Fruit fly (Drosophila melanogaster): Measurements from ENCODE around the gene CG3119.
A peak's percentile ranks its signal among the peaks of the same experiment; 100 is the strongest.

The CG3119 gene

DNA sequence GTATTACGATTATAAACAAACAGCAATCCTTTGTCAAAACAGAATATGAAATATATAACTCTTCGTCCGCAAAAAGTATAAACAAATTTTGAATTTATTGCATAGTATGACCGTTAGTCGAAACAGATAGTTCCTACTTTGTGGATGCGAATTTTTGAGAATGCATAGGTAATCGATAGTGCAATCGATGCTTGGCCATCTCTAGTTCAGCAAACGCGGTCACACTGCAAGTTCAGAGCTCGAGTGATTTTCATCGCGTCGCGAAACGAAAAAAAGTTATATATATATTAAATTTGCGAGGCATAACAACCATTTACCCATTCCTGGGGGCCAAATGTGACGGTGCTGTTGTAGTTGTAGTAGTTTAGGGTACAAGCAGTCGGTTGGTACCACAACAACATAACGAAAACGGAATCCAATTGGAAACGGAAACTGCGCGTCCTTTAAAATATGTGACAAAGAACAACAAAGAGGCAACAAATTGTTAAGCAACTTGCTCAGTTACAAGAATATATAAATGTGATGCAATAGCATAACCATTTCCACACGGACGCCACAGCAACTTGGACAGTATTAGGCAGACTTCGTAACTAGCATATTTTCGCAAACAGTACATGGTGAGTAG, 19.4 kb upstream of the CG3119 start, which contains the start of gene CG2991:
CG2991 (plus strand) TSS at position 205 of the 625 bp plus-strand sequence.
- TF ChIP-seq toe (GFP tag; optimal IDR thresholded peaks at IDR 0.05) (no peak), Hr96 (GFP tag; optimal IDR thresholded peaks at IDR 0.05) (no peak), cic (GFP tag; optimal IDR thresholded peaks at IDR 0.05) (peak; percentile 60), kay (GFP tag; ENCODE audit: borderline replicate concordance) (no peak), Clk (GFP tag; optimal IDR thresholded peaks at IDR 0.05) (no peak), ovo (GFP tag; optimal IDR thresholded peaks at IDR 0.05) (no peak), Mnt (GFP tag; optimal IDR thresholded peaks at IDR 0.05) (peak; percentile 61), CG33017 (tag; optimal IDR thresholded peaks at IDR 0.05) (no peak), CG5204 (GFP tag; optimal IDR thresholded peaks at IDR 0.05) (no peak), CG14711 (tag; optimal IDR thresholded peaks at IDR 0.05) (peak; percentile 46), CG12768 (GFP tag; optimal IDR thresholded peaks at IDR 0.05) (peak; percentile 14), CG11617 (GFP tag; optimal IDR thresholded peaks at IDR 0.05) (no peak), pad (GFP tag; optimal IDR thresholded peaks at IDR 0.05) (no peak), tj (GFP tag; optimal IDR thresholded peaks at IDR 0.05) (no peak), bab1 (GFP tag; optimal IDR thresholded peaks at IDR 0.05) (peak; percentile 77), cnc (optimal IDR thresholded peaks at IDR 0.05) (no peak), Crg-1 (GFP tag; optimal IDR thresholded peaks at IDR 0.05) (peak; percentile 15), CG1620 (GFP tag; optimal IDR thresholded peaks at IDR 0.05) (peak; percentile 58), CG7101 (tag; optimal IDR thresholded peaks at IDR 0.05) (peak; percentile 55), CG7045 (GFP tag; optimal IDR thresholded peaks at IDR 0.05) (no peak)

DNA sequence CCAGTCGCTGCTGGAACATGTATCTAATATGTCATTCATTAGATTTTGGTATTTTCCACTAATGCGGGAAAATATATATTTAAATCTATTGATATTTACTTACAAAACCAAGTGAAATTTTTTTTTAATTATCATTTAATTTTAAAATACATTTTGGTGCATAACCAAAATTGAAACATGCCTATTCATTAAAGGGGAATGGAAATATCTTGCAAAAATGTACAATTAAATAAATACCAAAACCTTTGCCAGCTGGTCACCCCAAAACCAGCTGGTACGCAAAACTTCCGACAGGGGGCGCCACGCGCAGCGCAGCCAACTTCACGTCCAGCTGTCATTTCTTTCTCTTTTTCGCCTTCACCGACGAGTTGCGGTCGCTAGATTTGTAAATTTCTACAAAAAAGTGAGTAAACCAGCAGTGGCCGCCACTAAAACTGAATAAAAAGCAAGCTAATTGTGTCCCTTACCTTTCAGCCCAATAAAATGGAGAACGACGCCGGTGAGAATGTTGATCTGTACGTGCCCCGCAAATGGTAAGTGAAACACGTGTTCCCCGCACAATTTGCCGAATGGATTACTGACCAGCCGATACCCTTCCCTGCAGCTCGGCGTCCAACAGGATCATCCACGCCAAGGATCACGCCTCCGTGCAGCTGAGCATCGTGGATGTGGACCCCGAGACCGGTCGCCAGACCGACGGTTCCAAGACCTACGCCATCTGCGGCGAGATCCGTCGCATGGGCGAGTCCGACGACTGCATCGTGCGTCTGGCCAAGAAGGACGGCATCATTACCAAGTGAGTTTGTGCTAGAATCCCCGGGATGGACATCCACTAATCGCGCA, 18.4 kb upstream of the CG3119 start, which contains the start of the genes CG3104 and RpS21:
CG3104 (minus strand) TSS at position 6 of the 843 bp plus-strand sequence.
RpS21 (plus strand) TSS at position 298 of the 843 bp plus-strand sequence.
- TF ChIP-seq cnc (optimal IDR thresholded peaks at IDR 0.05) (no peak), CG1620 (GFP tag; optimal IDR thresholded peaks at IDR 0.05) (peak; percentile 96), toe (GFP tag; optimal IDR thresholded peaks at IDR 0.05) (peak; percentile 83), kay (GFP tag; ENCODE audit: borderline replicate concordance) (no peak), tj (GFP tag; optimal IDR thresholded peaks at IDR 0.05) (peak; percentile 65), pad (GFP tag; optimal IDR thresholded peaks at IDR 0.05) (peak; percentile 83), CG11617 (GFP tag; optimal IDR thresholded peaks at IDR 0.05) (peak; percentile 92), ovo (GFP tag; optimal IDR thresholded peaks at IDR 0.05) (peak; percentile 88), bab1 (GFP tag; optimal IDR thresholded peaks at IDR 0.05) (peak; percentile 73), CG12768 (GFP tag; optimal IDR thresholded peaks at IDR 0.05) (peak; percentile 75), cic (GFP tag; optimal IDR thresholded peaks at IDR 0.05) (peak; percentile 65), CG5204 (GFP tag; optimal IDR thresholded peaks at IDR 0.05) (peak; percentile 75), Mnt (GFP tag; optimal IDR thresholded peaks at IDR 0.05) (peak; percentile 95), CG14711 (tag; optimal IDR thresholded peaks at IDR 0.05) (peak; percentile 60), CG7045 (GFP tag; optimal IDR thresholded peaks at IDR 0.05) (peak; percentile 83), Crg-1 (GFP tag; optimal IDR thresholded peaks at IDR 0.05) (peak; percentile 91), Clk (GFP tag; optimal IDR thresholded peaks at IDR 0.05) (peak; percentile 69), Hr96 (GFP tag; optimal IDR thresholded peaks at IDR 0.05) (peak; percentile 90), CG7101 (tag; optimal IDR thresholded peaks at IDR 0.05) (peak; percentile 88), CG33017 (tag; optimal IDR thresholded peaks at IDR 0.05) (peak; percentile 53)

DNA sequence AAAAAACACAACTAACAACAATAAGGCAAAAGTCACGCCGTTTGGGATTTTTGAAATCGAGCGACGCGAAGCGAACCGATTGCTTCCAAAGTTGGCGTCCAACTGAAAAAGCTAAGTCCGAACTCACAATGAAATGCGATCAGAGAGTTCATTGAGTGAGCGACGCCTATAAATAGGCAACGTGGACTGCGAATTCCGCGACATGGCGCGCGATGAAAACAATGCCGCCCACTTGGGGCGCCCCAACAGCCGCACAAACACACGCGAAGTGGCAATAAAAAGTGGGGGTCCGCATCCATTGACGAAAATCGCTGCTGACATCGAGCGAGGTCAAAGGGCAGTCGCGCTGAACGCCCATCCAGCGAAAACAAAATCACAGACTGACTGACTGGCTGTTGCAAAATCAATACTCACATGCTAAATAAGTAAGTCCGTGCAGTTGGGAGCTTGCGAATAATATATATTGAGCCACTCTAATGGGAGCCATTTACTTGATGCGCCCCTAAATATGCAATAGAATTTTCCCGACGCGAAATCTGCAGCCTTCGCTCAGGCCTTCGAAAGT, 17.7 kb upstream of the CG3119 start:
- TF ChIP-seq pad (GFP tag; optimal IDR thresholded peaks at IDR 0.05) (no peak), CG12768 (GFP tag; optimal IDR thresholded peaks at IDR 0.05) (no peak), CG7045 (GFP tag; optimal IDR thresholded peaks at IDR 0.05) (no peak), Clk (GFP tag; optimal IDR thresholded peaks at IDR 0.05) (no peak), CG7101 (tag; optimal IDR thresholded peaks at IDR 0.05) (no peak), CG14711 (tag; optimal IDR thresholded peaks at IDR 0.05) (no peak), cnc (optimal IDR thresholded peaks at IDR 0.05) (no peak), Mnt (GFP tag; optimal IDR thresholded peaks at IDR 0.05) (no peak)

DNA sequence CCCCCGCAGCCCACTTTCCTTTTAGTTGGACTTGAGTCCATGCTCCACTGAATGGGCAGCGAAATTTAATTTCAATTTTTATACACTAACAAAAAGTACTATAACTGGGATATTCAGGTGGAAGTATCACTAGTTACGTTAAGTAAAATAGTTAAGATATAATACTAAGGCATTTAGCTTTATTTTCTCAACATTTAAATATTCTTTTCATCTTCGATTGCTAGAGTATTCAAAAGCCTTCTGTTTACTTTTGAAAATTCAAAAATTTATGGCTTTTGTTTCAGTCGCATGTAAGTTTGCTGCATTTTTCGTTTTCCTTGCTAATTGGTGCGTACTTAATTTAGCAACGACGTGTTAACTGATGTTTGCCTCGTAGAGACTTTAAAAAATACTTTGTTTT, 14.0 kb upstream of the CG3119 start:
- TF ChIP-seq CG12768 (GFP tag; optimal IDR thresholded peaks at IDR 0.05) (peak; percentile 45), Hr96 (GFP tag; optimal IDR thresholded peaks at IDR 0.05) (no peak)

DNA sequence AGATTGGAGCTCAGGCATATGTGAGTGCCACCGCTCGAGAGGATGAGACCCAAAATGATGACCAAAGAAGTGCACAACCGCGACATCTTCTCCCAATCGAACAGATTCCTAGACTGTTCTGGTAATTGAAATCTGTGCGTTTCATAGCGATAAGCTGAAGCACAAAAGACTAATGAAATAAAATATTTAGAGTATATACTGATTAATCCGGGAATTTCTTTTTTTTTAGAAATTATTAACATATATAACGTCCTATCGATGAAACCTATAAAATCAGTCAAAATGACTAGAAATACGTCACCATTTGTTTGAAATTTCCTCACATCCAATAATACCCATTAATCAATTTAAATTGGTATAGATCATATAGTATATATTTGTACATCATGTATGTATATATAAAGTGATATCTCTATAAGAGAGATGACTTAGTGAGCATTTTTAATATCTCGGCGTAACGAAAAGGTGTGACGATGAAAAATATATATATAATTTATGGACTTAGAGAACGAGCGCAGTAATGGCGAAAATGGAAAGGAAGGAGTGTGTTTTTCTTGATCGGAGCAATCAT, 9.6 kb upstream of the CG3119 start, which contains the start of the genes CG3117 and CG2983:
CG3117 (minus strand) TSS at position 101 of the 571 bp plus-strand sequence.
CG2983 (plus strand) TSS at position 521 of the 571 bp plus-strand sequence.
- TF ChIP-seq pad (GFP tag; optimal IDR thresholded peaks at IDR 0.05) (no peak), Hr96 (GFP tag; optimal IDR thresholded peaks at IDR 0.05) (no peak), CG7101 (tag; optimal IDR thresholded peaks at IDR 0.05) (no peak), CG33017 (tag; optimal IDR thresholded peaks at IDR 0.05) (no peak), CG5204 (GFP tag; optimal IDR thresholded peaks at IDR 0.05) (no peak), CG14711 (tag; optimal IDR thresholded peaks at IDR 0.05) (no peak), ovo (GFP tag; optimal IDR thresholded peaks at IDR 0.05) (no peak), tj (GFP tag; optimal IDR thresholded peaks at IDR 0.05) (no peak), CG7045 (GFP tag; optimal IDR thresholded peaks at IDR 0.05) (no peak), kay (GFP tag; ENCODE audit: borderline replicate concordance) (no peak), cnc (optimal IDR thresholded peaks at IDR 0.05) (no peak), CG12768 (GFP tag; optimal IDR thresholded peaks at IDR 0.05) (no peak), CG1620 (GFP tag; optimal IDR thresholded peaks at IDR 0.05) (no peak), Mnt (GFP tag; optimal IDR thresholded peaks at IDR 0.05) (no peak), bab1 (GFP tag; optimal IDR thresholded peaks at IDR 0.05) (no peak)

Measured in whole organism, adult.